Fruit fly (Drosophila melanogaster) whole organism, embryonic: Measurements from ENCODE around the gene Cpr78E.

Experiments
- Antp ChIP-seq: fragments of 200-800 bp; sonication (Bioruptor generic); optimal IDR thresholded peaks from 3 replicates; lab custom pipeline; 2016; ENCODE audit warnings: missing biosample characterization, missing genetic modification characterization
- BEAF-32 ChIP-seq: fragments of 200-800 bp; sonication (Bioruptor generic); optimal IDR thresholded peaks from 3 replicates; lab custom pipeline; 2017; ENCODE audit warnings: missing biosample characterization, missing genetic modification characterization, mild to moderate bottlenecking, moderate library complexity, missing genetic modification reagents
- CG10209 ChIP-seq: fragments of 200-800 bp; sonication (Bioruptor generic); optimal IDR thresholded peaks from 3 replicates; lab custom pipeline; 2017; ENCODE audit warnings: missing biosample characterization, mild to moderate bottlenecking, missing genetic modification characterization, missing genetic modification reagents
- CG10274 ChIP-seq: fragments of 200-800 bp; sonication (Bioruptor generic); optimal IDR thresholded peaks from 3 replicates; lab custom pipeline; 2017; ENCODE audit warnings: missing biosample characterization, mild to moderate bottlenecking, missing genetic modification characterization
- CG12659 ChIP-seq: fragments of 200-800 bp; sonication (Bioruptor generic); optimal IDR thresholded peaks from 3 replicates; lab custom pipeline; 2017; ENCODE audit warnings: mild to moderate bottlenecking, missing biosample characterization, missing genetic modification reagents, missing genetic modification characterization
- CG14710 ChIP-seq: fragments of 200-800 bp; sonication (Bioruptor generic); optimal IDR thresholded peaks from 3 replicates; lab custom pipeline; 2019; ENCODE audit warnings: missing biosample characterization, mild to moderate bottlenecking, missing genetic modification characterization, moderate library complexity
- CG15514 ChIP-seq: fragments of 200-800 bp; sonication (Bioruptor generic); optimal IDR thresholded peaks from 3 replicates; lab custom pipeline; 2017; ENCODE audit warnings: missing biosample characterization, missing genetic modification characterization, mild to moderate bottlenecking, moderate library complexity, missing genetic modification reagents
- CG17802 ChIP-seq: fragments of 200-800 bp; sonication (Bioruptor generic); optimal IDR thresholded peaks from 2 replicates; lab custom pipeline; 2018; ENCODE audit warnings: missing biosample characterization, mild to moderate bottlenecking, missing genetic modification characterization, moderate library complexity
- CG17829 ChIP-seq: fragments of 200-800 bp; optimal IDR thresholded peaks from 2 replicates; lab custom pipeline; 2019; ENCODE audit warnings: missing biosample characterization, mild to moderate bottlenecking, missing genetic modification characterization, moderate library complexity
- CG2120 ChIP-seq: fragments of 200-800 bp; sonication (Bioruptor generic); optimal IDR thresholded peaks from 3 replicates; lab custom pipeline; 2016; ENCODE audit warnings: missing biosample characterization, missing genetic modification characterization
- CG2712 ChIP-seq: fragments of 200-800 bp; optimal IDR thresholded peaks from 3 replicates; lab custom pipeline; 2019; ENCODE audit warnings: missing biosample characterization, mild to moderate bottlenecking, missing genetic modification characterization, moderate library complexity
- CG31224 ChIP-seq: fragments of 200-800 bp; sonication (Bioruptor generic); IDR thresholded peaks from 2 replicates; pipeline ENCODE4 v1.3.6; 2022; ENCODE audit warnings: missing biosample characterization, missing genetic modification characterization
- CG3995 ChIP-seq: fragments of 200-800 bp; sonication (Bioruptor generic); optimal IDR thresholded peaks from 3 replicates; lab custom pipeline; 2016; ENCODE audit warnings: missing biosample characterization, missing genetic modification characterization
- CG4617 ChIP-seq: fragments of 200-800 bp; sonication (Bioruptor generic); optimal IDR thresholded peaks from 3 replicates; lab custom pipeline; 2016; ENCODE audit warnings: missing biosample characterization, missing genetic modification characterization, borderline replicate concordance
- CG9817 ChIP-seq: fragments of 200-800 bp; sonication (Bioruptor generic); optimal IDR thresholded peaks from 2 replicates; lab custom pipeline; 2018; ENCODE audit warnings: missing biosample characterization, mild to moderate bottlenecking, missing genetic modification characterization, moderate library complexity
- CG9876 ChIP-seq: fragments of 200-800 bp; sonication (Bioruptor generic); optimal IDR thresholded peaks from 2 replicates; lab custom pipeline; 2016; ENCODE audit warnings: missing biosample characterization, missing genetic modification characterization
- CHES-1-like ChIP-seq: fragments of 200-800 bp; sonication (Bioruptor generic); optimal IDR thresholded peaks from 2 replicates; lab custom pipeline; 2016; ENCODE audit warnings: missing biosample characterization, missing genetic modification characterization
- CoRest ChIP-seq: fragments of 200-800 bp; sonication (Bioruptor generic); optimal IDR thresholded peaks from 3 replicates; lab custom pipeline; 2018; ENCODE audit warnings: missing biosample characterization, mild to moderate bottlenecking, missing genetic modification characterization, moderate library complexity
- D19B ChIP-seq: fragments of 200-800 bp; sonication (Bioruptor generic); optimal IDR thresholded peaks from 2 replicates; lab custom pipeline; 2017; ENCODE audit warnings: missing biosample characterization, mild to moderate bottlenecking, missing genetic modification characterization
- Dip3 ChIP-seq: fragments of 200-800 bp; sonication (Bioruptor generic); optimal IDR thresholded peaks from 3 replicates; lab custom pipeline; 2016; ENCODE audit warnings: missing biosample characterization, missing genetic modification characterization
- HmgZ ChIP-seq: fragments of 200-800 bp; sonication (Bioruptor generic); optimal IDR thresholded peaks from 2 replicates; lab custom pipeline; 2018; ENCODE audit warnings: missing biosample characterization, mild to moderate bottlenecking, missing genetic modification characterization
- Lhr ChIP-seq: fragments of 200-800 bp; sonication (Bioruptor generic); optimal IDR thresholded peaks from 3 replicates; lab custom pipeline; 2017; ENCODE audit warnings: mild to moderate bottlenecking, missing biosample characterization, missing genetic modification reagents, missing genetic modification characterization
- Med ChIP-seq: fragments of 200-800 bp; sonication (Bioruptor generic); peaks from one replicate; lab custom pipeline; 2016; ENCODE audit warnings: missing biosample characterization, missing genetic modification characterization, mild to moderate bottlenecking, inconsistent platforms, moderate library complexity
- Opbp ChIP-seq: fragments of 200-800 bp; sonication (Bioruptor generic); IDR thresholded peaks from 3 replicates; pipeline ENCODE4 v1.3.6; 2022; ENCODE audit warnings: missing biosample characterization, missing genetic modification characterization; ENCODE audit not compliant: partially characterized antibody
- Ptx1 ChIP-seq: fragments of 200-800 bp; sonication (Bioruptor generic); IDR thresholded peaks from 2 replicates; pipeline ENCODE4 v1.3.6; 2022; ENCODE audit warnings: missing biosample characterization, missing genetic modification characterization
- Sox100B ChIP-seq: fragments of 200-800 bp; sonication (Bioruptor generic); optimal IDR thresholded peaks from 3 replicates; lab custom pipeline; 2018; ENCODE audit warnings: missing biosample characterization, mild to moderate bottlenecking, missing genetic modification characterization
- Sry-δ ChIP-seq: fragments of 200-800 bp; sonication (Bioruptor generic); optimal IDR thresholded peaks from 2 replicates; lab custom pipeline; 2016; ENCODE audit warnings: missing biosample characterization, missing genetic modification characterization
- Ssrp ChIP-seq: fragments of 200-800 bp; sonication (Bioruptor generic); optimal IDR thresholded peaks from 2 replicates; lab custom pipeline; 2018; ENCODE audit warnings: missing biosample characterization, mild to moderate bottlenecking, missing genetic modification characterization, moderate library complexity
- Tbp ChIP-seq: fragments of >200 bp; optimal IDR thresholded peaks from 2 replicates; lab custom pipeline; 2018; ENCODE audit warnings: missing biosample characterization, missing genetic modification characterization
- YL-1 ChIP-seq: fragments of 200-800 bp; sonication (Bioruptor generic); optimal IDR thresholded peaks from 3 replicates; lab custom pipeline; 2017; ENCODE audit warnings: missing biosample characterization, mild to moderate bottlenecking, missing genetic modification characterization
- amos ChIP-seq: fragments of 200-800 bp; sonication (Bioruptor generic); IDR thresholded peaks from 2 replicates; pipeline ENCODE4 v1.3.6; 2022; ENCODE audit warnings: missing biosample characterization, missing genetic modification characterization; ENCODE audit not compliant: partially characterized antibody
- cg ChIP-seq: fragments of 200-800 bp; sonication (Bioruptor generic); optimal IDR thresholded peaks from 3 replicates; lab custom pipeline; 2019; ENCODE audit warnings: missing biosample characterization, mild to moderate bottlenecking, missing genetic modification characterization, moderate library complexity
- disco-r ChIP-seq: fragments of 200-800 bp; sonication (Bioruptor generic); optimal IDR thresholded peaks from 2 replicates; lab custom pipeline; 2016; ENCODE audit warnings: missing biosample characterization, missing genetic modification characterization
- dmrt11E ChIP-seq: fragments of 200-800 bp; sonication (Bioruptor generic); optimal IDR thresholded peaks from 3 replicates; lab custom pipeline; 2018; ENCODE audit warnings: missing biosample characterization, mild to moderate bottlenecking, missing genetic modification characterization, moderate library complexity
- esg ChIP-seq: fragments of 200-800 bp; sonication (Bioruptor generic); conservative IDR thresholded peaks from 2 replicates; pipeline ENCODE4 v1.3.6; 2022; ENCODE audit warnings: missing biosample characterization, missing genetic modification characterization
- ewg ChIP-seq: fragments of 200-800 bp; sonication (Bioruptor generic); optimal IDR thresholded peaks from 3 replicates; lab custom pipeline; 2017; ENCODE audit warnings: mild to moderate bottlenecking, missing biosample characterization, missing genetic modification reagents, missing genetic modification characterization
- ham ChIP-seq: fragments of 200-800 bp; sonication (Bioruptor generic); IDR thresholded peaks from 2 replicates; pipeline ENCODE4 v1.3.6; 2022; ENCODE audit warnings: missing biosample characterization, missing genetic modification characterization
- nmo ChIP-seq: fragments of 200-800 bp; sonication (Bioruptor generic); optimal IDR thresholded peaks from 2 replicates; lab custom pipeline; 2018; ENCODE audit warnings: missing biosample characterization, mild to moderate bottlenecking, missing genetic modification characterization, moderate library complexity
- slbo ChIP-seq: fragments of 200-800 bp; sonication (Bioruptor generic); IDR thresholded peaks from 2 replicates; pipeline ENCODE4 v1.3.6; 2022; ENCODE audit warnings: missing biosample characterization, missing genetic modification characterization
- stwl ChIP-seq: fragments of 200-800 bp; sonication (Bioruptor generic); optimal IDR thresholded peaks from 3 replicates; lab custom pipeline; 2018; ENCODE audit warnings: missing biosample characterization, mild to moderate bottlenecking, missing genetic modification characterization, moderate library complexity
- sug ChIP-seq: fragments of 200-800 bp; optimal IDR thresholded peaks from 2 replicates; lab custom pipeline; 2019; ENCODE audit warnings: missing biosample characterization, mild to moderate bottlenecking, missing genetic modification characterization, moderate library complexity
- toy ChIP-seq: fragments of 200-800 bp; sonication (Bioruptor generic); IDR thresholded peaks from 2 replicates; pipeline ENCODE4 v1.3.6; 2022; ENCODE audit warnings: missing biosample characterization, missing genetic modification characterization
- trem ChIP-seq: fragments of 200-800 bp; optimal IDR thresholded peaks from 3 replicates; lab custom pipeline; 2019; ENCODE audit warnings: missing biosample characterization, mild to moderate bottlenecking, missing genetic modification characterization, moderate library complexity
- zfh1 ChIP-seq: fragments of 200-800 bp; sonication (Bioruptor generic); IDR thresholded peaks from 3 replicates; pipeline ENCODE4 v1.3.6; 2022; ENCODE audit warnings: missing biosample characterization, missing genetic modification characterization

Cpr78E gene

DNA sequence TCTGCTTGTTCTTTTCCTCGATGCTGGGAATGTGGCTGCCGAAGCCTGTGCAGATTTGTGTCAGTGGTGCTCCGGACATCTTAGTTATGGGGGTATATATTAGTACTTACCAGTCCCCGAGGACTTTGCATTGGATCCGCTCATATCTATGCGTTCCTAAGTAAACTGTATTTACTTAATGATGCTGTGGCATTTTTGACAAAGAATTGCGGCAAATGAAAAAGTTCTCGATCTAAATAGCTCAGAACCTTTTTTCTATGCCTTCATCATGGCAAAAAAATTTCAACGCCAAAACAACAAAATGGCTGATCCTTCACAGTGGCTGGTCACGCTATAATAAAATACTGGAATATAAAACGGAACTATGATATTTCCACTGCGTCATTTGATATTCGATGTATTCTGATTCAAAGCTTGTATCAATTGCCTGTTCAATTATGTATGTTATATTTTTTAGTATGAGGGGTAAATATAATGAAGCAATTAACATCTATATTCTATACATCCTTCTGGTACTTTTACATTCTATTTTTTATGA lies 32.6 kb downstream of the Cpr78E start, which contains the start of gene MED1 (continued):
- TF ChIP-seq cg (no peak), Ptx1 (GFP tag; lab: Robert Waterston, UW) (peak; percentile 16; the same call in 1 of the 2 replicates), D19B (no peak), CG15514 (GFP tag; lab: Kevin White, UChicago) (peak; percentile 49), Med (GFP tag; lab: Kevin White, UChicago) (peak; percentile 46), HmgZ (tag; lab: Kevin White, UChicago) (peak; percentile 23), CG31224 (GFP tag; lab: Robert Waterston, UW) (no peak), CHES-1-like (peak; percentile 64), Sry-δ (GFP tag; lab: Kevin White, UChicago) (peak; percentile 26), CG4617 (GFP tag; lab: Kevin White, UChicago) (peak; percentile 47), CG9817 (peak; percentile 24), Opbp (GFP tag; lab: Robert Waterston, UW) (0 out of 3 replicates have a peak, but pooled peaks have one; percentile 14), YL-1 (GFP tag; lab: Kevin White, UChicago) (peak; percentile 70), stwl (tag; lab: Kevin White, UChicago) (peak; percentile 71), BEAF-32 (GFP tag; lab: Kevin White, UChicago) (peak; percentile 54), CG14710 (peak; percentile 27), CG2120 (peak; percentile 3), sug (tag; lab: Kevin White, UChicago) (peak; percentile 14), CG10274 (no peak), esg (no peak), Ssrp (peak; percentile 22), CG10209 (no peak), ewg (no peak), nmo (GFP tag; lab: Kevin White, UChicago) (peak; percentile 37), amos (no peak), disco-r (GFP tag; lab: Kevin White, UChicago) (no peak), CG17802 (tag; lab: Kevin White, UChicago) (peak; percentile 75), slbo (GFP tag; lab: Robert Waterston, UW) (0 out of 2 replicates have a peak, but pooled peaks have one; percentile 39), Tbp (GFP tag; lab: Kevin White, UChicago) (no peak), CG3995 (GFP tag; lab: Kevin White, UChicago) (peak; percentile 21), Dip3 (GFP tag; lab: Kevin White, UChicago) (no peak), Sox100B (GFP tag; lab: Kevin White, UChicago) (no peak), CG2712 (peak; percentile 14), CG9876 (no peak), Antp (GFP tag; lab: Kevin White, UChicago) (no peak), dmrt11E (tag; lab: Kevin White, UChicago) (peak; percentile 5), trem (peak; percentile 29), ham (no peak), toy (GFP tag; lab: Robert Waterston, UW) (no peak), CG12659 (peak; percentile 59), zfh1 (GFP tag; lab: Robert Waterston, UW) (no peak), Lhr (GFP tag; lab: Kevin White, UChicago) (peak; percentile 17), CG17829 (peak; percentile 30), CoRest (tag; lab: Kevin White, UChicago) (peak; percentile 31)
